Worm (Caenorhabditis elegans) whole organism, young adult: ENCODE measurements around the gene R06B10.7.
"Not testable (repeated sequence)": the region's sequence is repeated elsewhere in the genome, so short reads cannot be mapped to it uniquely, and the experiment has no call there.

Experiments
- cebp-2 ChIP-seq: fragments of 200-800 bp; sonication (Bioruptor generic); IDR thresholded peaks from 2 replicates; pipeline ENCODE4 v1.3.6; 2022; ENCODE audit warnings: missing genetic modification characterization, missing compliant biosample characterization
- snpc-4 ChIP-seq, 5 experiments: fragments of 150-350 bp in 1 of 5; sonication (generic microtip) in 4 of 5; optimal IDR thresholded peaks; 2 replicates each; lab custom pipeline; 2014 to 2018; ENCODE audit warnings: missing genetic modification characterization in 5 of 5, missing biosample characterization in 3 of 5, antibody characterized with exemption in 2 of 5, mild to moderate bottlenecking in 2 of 5, missing compliant biosample characterization in 2 of 5, missing genotype in 2 of 5, moderate library complexity in 2 of 5, missing genetic modification reagents in 1 of 5

DNA sequence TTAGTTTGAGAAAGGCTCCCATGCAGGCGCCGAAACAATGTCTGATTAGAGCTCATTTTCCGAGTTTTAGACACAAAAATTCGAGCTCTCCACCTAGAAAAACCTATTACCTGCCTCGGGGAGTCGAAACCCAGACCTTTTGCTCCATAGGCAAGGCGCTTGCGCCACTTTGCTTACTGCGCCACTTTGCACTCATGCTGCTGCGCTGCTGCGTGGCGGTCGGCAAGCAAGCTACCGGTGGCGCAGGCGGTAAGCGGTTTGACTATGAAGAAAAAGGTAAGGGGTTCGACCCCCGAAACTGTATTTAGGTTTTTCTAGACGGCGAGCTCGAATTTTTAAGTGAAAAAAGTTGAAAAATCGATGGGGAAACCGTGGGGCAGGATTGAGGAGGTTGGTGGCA, 7.8 kb upstream of the R06B10.7 start:
- not testable (repeated sequence) for TF ChIP-seq snpc-4 (GFP tag; optimal IDR thresholded peaks at IDR 0.05; lab: Kevin White, UChicago); snpc-4 (tag; optimal IDR thresholded peaks at IDR 0.05; lab: Kevin White, UChicago); cebp-2 (GFP tag; lab: Robert Waterston, UW)
